Fruit fly (Drosophila melanogaster): ENCODE measurements around the gene iPLA2-VIA.
A peak's percentile ranks its signal among the peaks of the same experiment; 100 is the strongest.

The iPLA2-VIA gene

DNA sequence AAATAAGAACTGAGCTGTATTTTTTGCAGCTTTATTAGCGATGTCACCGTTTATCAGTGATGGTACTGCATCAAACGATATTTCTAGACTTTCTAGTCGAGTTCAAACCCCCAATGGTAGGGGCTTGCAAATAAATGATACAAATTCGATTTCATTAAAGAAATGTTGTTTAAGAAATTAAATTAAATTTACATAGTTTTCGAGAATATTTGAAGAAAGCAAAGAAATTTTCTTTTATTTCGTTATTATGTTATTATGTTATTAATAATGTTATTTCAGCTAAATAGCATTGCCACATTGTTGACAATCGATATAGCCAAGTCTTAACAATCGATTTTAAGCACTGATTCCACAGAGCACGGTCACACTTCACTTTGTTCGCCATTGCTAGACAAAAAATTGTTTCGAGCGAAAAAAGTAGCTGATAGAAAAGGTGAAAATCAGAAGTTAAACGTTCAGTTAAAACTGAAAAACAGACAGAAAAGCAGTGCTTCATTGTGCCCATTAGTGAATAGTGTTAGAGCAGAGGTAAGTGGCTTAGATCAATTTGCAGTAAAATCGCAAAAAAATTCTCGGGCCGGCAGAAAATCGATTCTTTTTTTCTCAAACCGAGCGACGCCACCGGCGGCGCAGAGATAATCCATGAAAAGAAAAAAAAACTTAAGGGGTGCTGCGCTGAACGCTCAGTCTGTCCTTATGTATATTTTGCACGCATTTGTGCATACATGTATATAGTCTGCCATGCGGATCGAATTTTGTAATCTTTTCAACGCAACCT, at the start of gene iPLA2-VIA, which contains the start of gene Ciz1 (continued):
- TF ChIP-seq Nf-YC (tag; optimal IDR thresholded peaks at IDR 0.05) (peak; percentile 50), H15 (GFP tag; IDR thresholded peaks at IDR 0.05) (no peak), nom (GFP tag; optimal IDR thresholded peaks at IDR 0.05) (peak; percentile 16), tx (GFP tag; optimal IDR thresholded peaks at IDR 0.05) (no peak), CG10979 (tag; optimal IDR thresholded peaks at IDR 0.05) (peak; percentile 14), CG14441 (GFP tag; IDR thresholded peaks at IDR 0.05) (0 out of 2 replicates have a peak, but pooled peaks have one; percentile 9), MESR4 (GFP tag; optimal IDR thresholded peaks at IDR 0.05) (peak; percentile 56), dpn (GFP tag; optimal IDR thresholded peaks at IDR 0.05) (peak; percentile 6 to 27), CG13287 (GFP tag; IDR thresholded peaks at IDR 0.05; ENCODE audit: partially characterized antibody) (peak; percentile 82), Meics (GFP tag; optimal IDR thresholded peaks at IDR 0.05) (no peak), E2f1 (GFP tag; IDR thresholded peaks at IDR 0.05) (no peak), CG17568 (GFP tag; optimal IDR thresholded peaks at IDR 0.05) (no peak), Sin3A (optimal IDR thresholded peaks at IDR 0.05) (peak; percentile 93), vnd (GFP tag; IDR thresholded peaks at IDR 0.05; ENCODE audit: partially characterized antibody) (peak; percentile 74), phol (tag; optimal IDR thresholded peaks at IDR 0.05) (peak; percentile 97), CG2199 (GFP tag; IDR thresholded peaks at IDR 0.05) (0 out of 3 replicates have a peak, but pooled peaks have one; percentile 73), ssp (GFP tag; IDR thresholded peaks at IDR 0.05) (0 out of 2 replicates have a peak, but pooled peaks have one; percentile 11), pum (GFP tag; optimal IDR thresholded peaks at IDR 0.05) (peak; percentile 45), CG12391 (tag; optimal IDR thresholded peaks at IDR 0.05) (peak; percentile 34), Dll (GFP tag; IDR thresholded peaks at IDR 0.05; ENCODE audit: partially characterized antibody) (peak; percentile 83), lab (GFP tag; optimal IDR thresholded peaks at IDR 0.05) (no peak), luna (GFP tag; optimal IDR thresholded peaks at IDR 0.05) (no peak), pb (GFP tag; optimal IDR thresholded peaks at IDR 0.05) (no peak), row (GFP tag; IDR thresholded peaks at IDR 0.05) (peak; percentile 72), Deaf1 (tag; optimal IDR thresholded peaks at IDR 0.05) (no peak), sob (GFP tag; IDR thresholded peaks at IDR 0.05) (peak; percentile 22; the same call in 1 of the 2 replicates), Vsx1 (GFP tag; optimal IDR thresholded peaks at IDR 0.05) (no peak), hbn (GFP tag; IDR thresholded peaks at IDR 0.05; ENCODE audit: partially characterized antibody) (peak; percentile 50; the same call in 1 of the 2 replicates), CG17829 (tag; optimal IDR thresholded peaks at IDR 0.05) (peak; percentile 52), CG7963 (GFP tag; IDR thresholded peaks at IDR 0.05; ENCODE audit: partially characterized antibody) (peak; percentile 47; the same call in 1 of the 3 replicates), Ets97D (GFP tag; optimal IDR thresholded peaks at IDR 0.05) (peak; percentile 62), sqz (GFP tag; optimal IDR thresholded peaks at IDR 0.05) (peak; percentile 84), CG7745 (tag; optimal IDR thresholded peaks at IDR 0.05) (no peak), CG13296 (GFP tag; optimal IDR thresholded peaks at IDR 0.05) (no peak), tup (GFP tag; optimal IDR thresholded peaks at IDR 0.05) (no peak), CG2129 (GFP tag; IDR thresholded peaks at IDR 0.05; ENCODE audit: partially characterized antibody) (peak; percentile 52; the same call in 1 of the 2 replicates), peb (GFP tag; IDR thresholded peaks at IDR 0.05) (no peak), CG4617 (GFP tag; optimal IDR thresholded peaks at IDR 0.05; ENCODE audit: borderline replicate concordance) (peak; percentile 31), hb (GFP tag; IDR thresholded peaks at IDR 0.05; ENCODE audit: partially characterized antibody) (peak; percentile 71), CG3995 (GFP tag; optimal IDR thresholded peaks at IDR 0.05) (peak; percentile 46), ind (GFP tag; optimal IDR thresholded peaks at IDR 0.05) (peak; percentile 37), bab2 (GFP tag; optimal IDR thresholded peaks at IDR 0.05) (peak; percentile 28), Sry-β (GFP tag; optimal IDR thresholded peaks at IDR 0.05) (peak; percentile 4), Med (GFP tag) (peak; percentile 81), CG17361 (GFP tag; IDR thresholded peaks at IDR 0.05) (no peak), eve (GFP tag; optimal IDR thresholded peaks at IDR 0.05) (no peak), trem (tag; optimal IDR thresholded peaks at IDR 0.05) (peak; percentile 83), CG34422 (GFP tag; IDR thresholded peaks at IDR 0.05) (peak; percentile 55; the same call in 1 of the 3 replicates)

All from whole organism, embryonic.